Fruit fly (Drosophila melanogaster) Kc167 (cell line): ENCODE measurements around the gene LPCAT.

ENCODE experiments used
- Myc ChIP-seq: fragments of >200 bp; optimal IDR thresholded peaks from 2 replicates; lab custom pipeline; 2017; ENCODE audit warnings: missing external identifiers
- Sin3A ChIP-seq: fragments of >200 bp; optimal IDR thresholded peaks from 2 replicates; lab custom pipeline; 2018; ENCODE audit warnings: missing external identifiers
- h ChIP-seq: fragments of >200 bp; optimal IDR thresholded peaks from 3 replicates; lab custom pipeline; 2018; ENCODE audit warnings: missing external identifiers
- insv ChIP-seq: fragments of >200 bp; optimal IDR thresholded peaks from 3 replicates; lab custom pipeline; 2018; ENCODE audit warnings: missing external identifiers
- psq ChIP-seq: fragments of >200 bp; optimal IDR thresholded peaks from 2 replicates; lab custom pipeline; 2017; ENCODE audit warnings: missing external identifiers
- ttk ChIP-seq: sonication (Bioruptor generic); optimal IDR thresholded peaks from 2 replicates; lab custom pipeline; 2017; ENCODE audit warnings: missing external identifiers

The LPCAT gene

DNA sequence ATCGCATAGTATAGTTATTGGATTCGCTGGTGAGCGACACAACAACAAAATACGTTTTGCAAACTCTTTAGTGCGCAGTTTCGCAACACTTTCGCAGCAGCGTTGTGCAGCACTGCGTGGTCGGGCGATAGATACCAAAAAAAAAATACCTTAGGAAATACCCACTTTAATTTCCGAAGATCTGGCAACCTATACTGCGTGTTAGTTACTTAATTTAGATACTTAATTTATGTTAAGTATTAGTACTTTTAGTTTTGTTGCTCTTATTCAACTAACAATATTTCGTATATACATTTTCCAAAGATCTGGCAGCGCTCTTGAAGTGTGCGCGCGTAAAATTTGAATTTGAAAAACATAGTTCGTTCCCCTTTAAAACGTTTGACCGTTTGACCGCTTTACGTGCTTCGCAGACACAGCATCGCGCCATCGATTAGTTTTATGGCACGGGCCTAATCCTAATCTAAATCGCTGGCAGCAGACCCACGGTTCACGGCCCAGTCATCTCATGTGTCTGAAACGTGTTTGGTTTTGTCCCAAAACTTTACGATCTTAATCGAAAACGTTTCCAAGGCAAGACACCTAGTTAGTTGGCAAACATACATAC lies at the start of gene LPCAT:
LPCAT (minus strand) TSS at position 70 of the 604 bp plus-strand sequence.
- TF ChIP-seq Myc (lab: Kevin White, UChicago), result no peak
- no peak for TF ChIP-seq insv (lab: Kevin White, UChicago)
- no peak for TF ChIP-seq ttk
- no peak for TF ChIP-seq psq
- TF ChIP-seq h (lab: Kevin White, UChicago), result no peak
- no peak for TF ChIP-seq Sin3A (lab: Kevin White, UChicago)

dm6 chrX:9617598-9618076 lies 37.9 kb upstream of the LPCAT start:
- TF ChIP-seq Sin3A (lab: Kevin White, UChicago), result no peak
- no peak for TF ChIP-seq ttk
- TF ChIP-seq insv (lab: Kevin White, UChicago), result no peak
- no peak for TF ChIP-seq psq
- TF ChIP-seq Myc (lab: Kevin White, UChicago), result no peak
- no peak for TF ChIP-seq h (lab: Kevin White, UChicago)

- no peak for TF ChIP-seq insv (lab: Kevin White, UChicago)
- TF ChIP-seq psq, result no peak
- TF ChIP-seq Sin3A (lab: Kevin White, UChicago), result no peak
- no peak for TF ChIP-seq h (lab: Kevin White, UChicago)
- TF ChIP-seq Myc (lab: Kevin White, UChicago), result no peak
- TF ChIP-seq ttk, result no peak
These were observed 35.7 kb upstream of the LPCAT start for dm6 chrX:9615471-9615870.

- TF ChIP-seq h (lab: Kevin White, UChicago) (no peak), Sin3A (lab: Kevin White, UChicago) (no peak), ttk (no peak)
These were observed 29.1 kb upstream of the LPCAT start, which contains the start of the genes LysRS and Hecw for dm6 chrX:9608727-9609419. TSS of gene LysRS (minus strand) at chrX:9608884. TSS of gene Hecw (plus strand) at chrX:9608946.

DNA sequence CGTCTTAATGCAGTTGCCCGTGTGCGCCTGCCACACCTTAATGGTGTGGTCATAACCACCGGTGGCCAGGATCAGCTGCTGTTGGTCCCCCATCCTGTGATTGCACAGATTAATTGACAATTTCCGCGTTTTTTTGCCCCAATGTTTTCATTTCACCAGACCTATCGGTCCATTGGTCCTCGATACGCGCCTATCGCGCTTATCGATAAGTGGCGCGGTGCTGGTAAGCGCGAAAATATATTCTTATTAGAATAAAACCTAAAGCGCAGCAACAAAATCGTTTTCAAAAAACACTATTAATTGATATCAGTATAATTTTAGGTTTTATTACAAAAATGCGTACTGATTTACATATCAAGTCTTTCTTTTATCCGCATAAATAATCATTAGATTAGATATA lies 26.0 kb upstream of the LPCAT start, which contains the start of gene Lst8:
Lst8 (minus strand) TSS at position 187 of the 400 bp plus-strand sequence.
- TF ChIP-seq psq (no peak), ttk (no peak), Myc (lab: Kevin White, UChicago) (no peak), h (lab: Kevin White, UChicago) (no peak), Sin3A (lab: Kevin White, UChicago) (no peak), insv (lab: Kevin White, UChicago) (no peak)

DNA sequence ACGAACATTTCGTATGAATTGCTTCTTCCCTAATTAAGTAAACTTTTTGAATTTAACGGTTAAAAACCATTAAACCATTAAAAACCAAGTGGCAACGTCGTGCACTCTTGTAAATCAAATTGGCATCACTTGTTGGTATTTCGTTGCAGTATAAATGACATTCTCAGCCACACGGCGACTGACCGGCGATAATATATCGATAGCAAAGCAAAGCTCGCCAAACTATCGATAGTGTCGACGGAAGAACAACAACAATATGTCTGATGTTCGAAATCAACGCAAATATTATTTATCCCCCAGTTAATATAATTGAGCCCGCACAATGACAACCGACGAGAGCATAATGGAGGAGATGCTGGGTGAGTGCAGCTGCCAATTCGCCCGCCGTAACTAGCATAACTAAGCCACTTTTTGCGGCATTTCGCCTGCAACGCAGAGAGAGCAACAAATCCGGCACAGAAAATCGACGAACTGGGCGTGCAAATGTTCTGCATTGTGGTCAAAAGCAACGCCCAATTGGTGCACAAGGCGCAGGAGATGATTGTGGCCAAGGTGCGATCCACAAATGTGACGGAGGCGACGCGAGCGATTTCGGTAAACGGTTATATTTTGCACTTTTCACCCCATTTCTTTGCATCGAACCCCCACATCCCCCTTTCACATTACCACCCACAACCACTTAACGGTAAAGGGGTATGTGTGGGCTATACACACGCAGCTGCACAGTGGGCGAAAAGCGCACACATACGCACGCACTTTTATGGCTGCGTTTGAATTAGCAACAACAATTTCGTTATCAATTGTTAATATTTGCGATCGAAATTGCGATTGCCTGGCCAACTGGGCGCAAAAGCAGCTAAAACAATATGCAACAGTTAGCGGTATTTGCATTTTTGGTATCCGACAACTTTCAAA lies 21.3 kb upstream of the LPCAT start, which contains the start of gene Gga:
Gga (plus strand) TSS at position 213 of the 915 bp plus-strand sequence.
- no peak for TF ChIP-seq Sin3A (lab: Kevin White, UChicago)
- TF ChIP-seq h (lab: Kevin White, UChicago), result no peak
- TF ChIP-seq ttk, result no peak
- no peak for TF ChIP-seq psq
- TF ChIP-seq insv (lab: Kevin White, UChicago), result no peak
- TF ChIP-seq Myc (lab: Kevin White, UChicago), result no peak

DNA sequence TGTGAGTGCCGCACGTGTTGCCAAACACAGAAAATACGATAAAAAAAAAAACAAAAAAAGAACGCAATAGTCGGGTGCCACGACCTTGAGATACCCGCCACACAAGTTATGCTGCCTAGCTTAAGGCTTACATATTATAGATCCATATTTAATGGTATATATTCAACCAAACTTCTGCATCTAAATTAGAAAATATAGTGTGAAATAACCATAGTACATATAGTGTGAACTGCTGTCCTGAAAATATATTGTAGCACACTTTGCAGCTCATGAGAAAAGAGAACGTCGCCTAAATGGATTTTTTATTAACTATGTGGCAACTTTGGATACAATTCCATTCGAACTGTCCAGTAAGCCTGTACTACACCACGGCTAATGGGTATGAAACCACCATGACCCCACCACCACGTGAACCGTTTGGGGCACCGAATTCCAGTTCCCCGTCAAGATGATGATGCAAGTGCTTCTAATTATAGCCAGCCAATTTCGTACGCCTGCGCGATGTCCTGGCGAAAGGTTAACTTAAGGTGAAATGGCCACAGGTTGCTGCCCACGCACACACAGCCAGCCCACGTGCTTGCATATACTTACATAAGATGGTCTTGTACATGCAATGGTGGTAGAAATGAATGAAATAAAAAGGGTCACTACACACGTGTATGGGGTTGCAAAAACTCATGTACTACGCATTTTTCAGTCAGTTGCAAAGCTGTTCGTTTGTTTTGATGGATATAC lies 20.5 kb upstream of the LPCAT start:
- TF ChIP-seq insv (lab: Kevin White, UChicago) (no peak), Sin3A (lab: Kevin White, UChicago) (no peak), Myc (lab: Kevin White, UChicago) (no peak), psq (no peak), ttk (no peak), h (lab: Kevin White, UChicago) (no peak)

dm6 chrX:9599158-9600082 lies 19.6 kb upstream of the LPCAT start:
- TF ChIP-seq Sin3A (lab: Kevin White, UChicago) (no peak), psq (no peak), insv (lab: Kevin White, UChicago) (no peak), h (lab: Kevin White, UChicago) (no peak), ttk (no peak), Myc (lab: Kevin White, UChicago) (no peak)

DNA sequence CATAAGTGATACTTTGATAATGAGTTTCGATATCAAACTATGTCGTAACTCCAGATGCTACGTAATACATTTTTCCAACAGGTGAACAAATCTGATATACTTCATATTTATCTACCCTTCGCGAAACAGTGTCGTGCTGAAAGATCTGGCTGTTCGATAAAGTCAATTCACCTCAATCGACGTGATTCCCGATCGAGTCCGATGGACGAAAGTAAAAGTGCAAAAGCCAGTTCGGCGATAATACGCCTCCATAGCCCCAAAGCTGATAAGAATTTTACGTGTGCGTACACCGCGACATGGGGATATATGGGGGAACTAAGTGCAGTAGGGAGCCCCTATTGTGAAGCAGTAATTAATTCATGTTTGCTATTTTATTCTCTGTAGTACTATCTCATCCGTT lies 18.3 kb upstream of the LPCAT start:
- TF ChIP-seq Myc (lab: Kevin White, UChicago) (no peak), h (lab: Kevin White, UChicago) (no peak), insv (lab: Kevin White, UChicago) (no peak), Sin3A (lab: Kevin White, UChicago) (no peak), ttk (no peak), psq (no peak)

DNA sequence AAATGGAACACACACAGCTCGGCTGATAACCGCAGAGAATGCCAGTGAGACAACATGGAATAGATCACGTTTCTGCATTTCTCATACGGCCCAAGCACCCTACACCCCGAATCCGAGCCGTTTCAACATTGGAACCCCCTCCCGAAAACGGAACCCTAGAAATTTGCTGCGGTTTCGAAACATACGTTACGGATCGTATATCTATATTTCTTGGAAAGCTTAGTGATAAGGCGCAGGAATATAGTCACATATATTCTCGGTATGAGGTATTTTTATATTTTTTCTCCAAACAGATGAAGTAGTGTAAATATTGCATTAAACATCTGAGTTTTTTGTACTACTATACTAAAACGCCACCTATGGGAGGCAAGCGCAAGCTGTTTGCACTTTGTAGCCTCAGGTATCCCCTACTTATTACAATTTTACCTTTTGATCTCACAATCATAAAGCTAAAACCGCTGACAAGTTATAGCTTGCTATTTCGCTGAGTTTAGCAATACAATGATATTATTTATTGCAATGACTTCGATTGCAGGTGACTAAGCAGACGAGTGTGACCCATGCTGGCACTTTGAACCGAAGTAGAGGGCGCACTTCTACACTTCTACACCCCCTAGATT lies 15.6 kb upstream of the LPCAT start:
- TF ChIP-seq Sin3A (lab: Kevin White, UChicago) (no peak), psq (no peak), Myc (lab: Kevin White, UChicago) (no peak), insv (lab: Kevin White, UChicago) (no peak), ttk (no peak), h (lab: Kevin White, UChicago) (no peak)
